Worm (Caenorhabditis elegans): ENCODE data around the gene tyr-2.

Gene tyr-2

DNA sequence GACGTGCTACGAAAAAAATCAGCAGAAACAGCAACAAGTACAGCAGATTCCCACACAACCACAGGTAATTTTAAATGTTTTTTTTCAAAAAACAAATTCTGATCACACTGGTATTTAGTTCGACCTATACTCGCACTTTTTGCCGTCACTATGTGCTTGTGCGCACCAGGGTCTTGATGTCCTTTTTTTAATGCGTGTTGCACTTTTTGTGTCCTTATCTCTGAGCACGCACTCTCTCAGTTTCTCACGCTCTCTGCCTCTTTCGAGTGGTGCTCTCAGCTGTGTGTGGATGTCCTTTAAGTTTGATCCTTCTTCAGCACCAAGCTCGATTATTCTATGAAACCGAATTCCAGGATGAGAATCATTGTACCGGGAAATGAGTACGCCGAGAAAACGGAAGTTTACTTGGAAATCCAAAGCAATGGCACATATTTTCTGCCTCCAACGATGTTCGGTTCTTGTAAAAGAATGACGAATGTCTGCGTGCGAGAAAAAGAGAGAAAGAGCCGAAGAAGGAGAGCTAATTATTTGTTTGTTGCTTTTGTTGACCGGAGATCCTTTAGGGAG lies 25.5 kb upstream of the tyr-2 start (continued):
- no peak for TF ChIP-seq mdl-1 (tag; optimal IDR thresholded peaks at IDR 0.05)
- TF ChIP-seq ceh-32 (tag; optimal IDR thresholded peaks at IDR 0.05; ENCODE audit: poor library complexity) = no peak
- TF ChIP-seq ceh-44 (GFP tag; IDR thresholded peaks at IDR 0.05) = no peak
- no peak for TF ChIP-seq madf-9 (GFP tag; conservative IDR thresholded peaks at IDR 0.05)
- TF ChIP-seq mep-1 (tag; optimal IDR thresholded peaks at IDR 0.05) = no peak
- TF ChIP-seq ces-1 (GFP tag; optimal IDR thresholded peaks at IDR 0.05) = no peak
- TF ChIP-seq F44E2.7 (GFP tag; IDR thresholded peaks at IDR 0.05) = no peak

- TF ChIP-seq ama-1 (optimal IDR thresholded peaks at IDR 0.05) = no peak
- no peak for TF ChIP-seq gei-8 (GFP tag; optimal IDR thresholded peaks at IDR 0.05)
- no peak for TF ChIP-seq aly-2 (tag; optimal IDR thresholded peaks at IDR 0.05)
- TF ChIP-seq F37D6.2 (tag; optimal IDR thresholded peaks at IDR 0.05) = no peak
- TF ChIP-seq mes-2 (tag; optimal IDR thresholded peaks at IDR 0.05; ENCODE audit: poor library complexity, severe bottlenecking) = peak; percentile 16
- TF ChIP-seq mxl-3 (GFP tag; optimal IDR thresholded peaks at IDR 0.05) = peak; percentile 87
- TF ChIP-seq zip-2 (tag; optimal IDR thresholded peaks at IDR 0.05) = no peak
- no peak for TF ChIP-seq pqm-1 (tag; optimal IDR thresholded peaks at IDR 0.05)
- no peak for TF ChIP-seq php-3 (GFP tag; IDR thresholded peaks at IDR 0.05)
- no peak for TF ChIP-seq nhr-42 (GFP tag; IDR thresholded peaks at IDR 0.05)
- peak; percentile 44 for TF ChIP-seq nhr-48 (tag; optimal IDR thresholded peaks at IDR 0.05)
- TF ChIP-seq F10B5.3 (tag; optimal IDR thresholded peaks at IDR 0.05) = no peak
- no peak for TF ChIP-seq madf-5 (GFP tag; IDR thresholded peaks at IDR 0.05)
- TF ChIP-seq ceh-20 (GFP tag; IDR thresholded peaks at IDR 0.05) = no peak; the same call in 1 of the 2 replicates
- TF ChIP-seq T20F7.1 (GFP tag; optimal IDR thresholded peaks at IDR 0.05) = no peak
- no peak for TF ChIP-seq zfp-2 (tag; optimal IDR thresholded peaks at IDR 0.05)
- TF ChIP-seq duxl-1 (tag; optimal IDR thresholded peaks at IDR 0.05; ENCODE audit: poor library complexity) = peak; percentile 47
- TF ChIP-seq nhr-28 (tag; optimal IDR thresholded peaks at IDR 0.05) = peak; percentile 56
- TF ChIP-seq spr-3 (GFP tag; optimal IDR thresholded peaks at IDR 0.05) = no peak
- peak; percentile 11 for TF ChIP-seq mep-1 (tag; optimal IDR thresholded peaks at IDR 0.05)
- TF ChIP-seq hlh-11 (tag; optimal IDR thresholded peaks at IDR 0.05) = peak; percentile 73
- TF ChIP-seq lin-39 (tag; optimal IDR thresholded peaks at IDR 0.05) = no peak
- no peak for TF ChIP-seq nhr-6 (tag; optimal IDR thresholded peaks at IDR 0.05)
- peak; percentile 9 for TF ChIP-seq dve-1 (tag; optimal IDR thresholded peaks at IDR 0.05; ENCODE audit: insufficient read depth)
- TF ChIP-seq ces-1 (GFP tag; optimal IDR thresholded peaks at IDR 0.05) = no peak
- no peak for TF ChIP-seq Y5F2A.4 (GFP tag; optimal IDR thresholded peaks at IDR 0.05)
- TF ChIP-seq fos-1 (tag; optimal IDR thresholded peaks at IDR 0.05) = no peak
- TF ChIP-seq nhr-237 (tag; optimal IDR thresholded peaks at IDR 0.05) = no peak
- no peak for TF ChIP-seq dpl-1 (GFP tag; optimal IDR thresholded peaks at IDR 0.05)
- no peak for TF ChIP-seq nhr-41 (GFP tag; IDR thresholded peaks at IDR 0.05)
- TF ChIP-seq spr-1 (tag; optimal IDR thresholded peaks at IDR 0.05) = no peak
- TF ChIP-seq hif-1 (tag; optimal IDR thresholded peaks at IDR 0.05) = peak in 1 of 2 experiments; percentile 12
- no peak for TF ChIP-seq D1046.2 (GFP tag; IDR thresholded peaks at IDR 0.05)
- TF ChIP-seq F49E8.2 (tag; optimal IDR thresholded peaks at IDR 0.05; ENCODE audit: borderline replicate concordance) = no peak
- peak; percentile 86 for TF ChIP-seq hlh-30 (tag; optimal IDR thresholded peaks at IDR 0.05; ENCODE audit: insufficient read depth)
- TF ChIP-seq nhr-25 (tag; optimal IDR thresholded peaks at IDR 0.05; ENCODE audit: borderline replicate concordance, insufficient read depth) = peak; percentile 17
- TF ChIP-seq nhr-102 (tag; optimal IDR thresholded peaks at IDR 0.05) = peak; percentile 0
- TF ChIP-seq aha-1 (tag) = peak; percentile 97
- peak; percentile 68 to 82 for TF ChIP-seq mdl-1 (tag; optimal IDR thresholded peaks at IDR 0.05)
- TF ChIP-seq set-16 (GFP tag; IDR thresholded peaks at IDR 0.05) = peak; percentile 17; the same call in 1 of the 2 replicates
- TF ChIP-seq mdt-29 (GFP tag; IDR thresholded peaks at IDR 0.05) = no peak
- TF ChIP-seq T26A8.4 (GFP tag; IDR thresholded peaks at IDR 0.05) = peak; percentile 38; the same call in 1 of the 2 replicates
- no peak for TF ChIP-seq nhr-10 (tag; optimal IDR thresholded peaks at IDR 0.05)
These were observed 24.7 kb upstream of the tyr-2 start for ce11 chrIII:13719247-13719758.

All from whole organism, L4 larva.